Worm (Caenorhabditis elegans) whole organism, young adult: ENCODE measurements around the gene H43I07.4.

ENCODE experiments used
- B0019.2 ChIP-seq: fragments of 200-800 bp; sonication (Bioruptor generic); conservative IDR thresholded peaks from 2 replicates; pipeline ENCODE4 v1.3.6; 2022; ENCODE audit warnings: missing genetic modification reagents, missing genetic modification characterization, missing compliant biosample characterization
- B0336.3 ChIP-seq: fragments of 200-800 bp; sonication (Bioruptor generic); IDR thresholded peaks from 2 replicates; pipeline ENCODE4 v1.3.6; 2022; ENCODE audit warnings: missing genetic modification characterization, missing compliant biosample characterization
- C06A6.2 ChIP-seq: fragments of 200-800 bp; sonication (Bioruptor generic); conservative IDR thresholded peaks from 2 replicates; pipeline ENCODE4 v1.3.6; 2022; ENCODE audit warnings: missing genetic modification characterization, missing compliant biosample characterization
- C17E4.6 ChIP-seq: fragments of 200-800 bp; sonication (Bioruptor generic); IDR thresholded peaks from 2 replicates; pipeline ENCODE4 v1.3.6; 2022; ENCODE audit warnings: missing genetic modification reagents, missing genetic modification characterization, missing compliant biosample characterization
- K12H6.12 ChIP-seq: fragments of 200-800 bp; sonication (Bioruptor generic); optimal IDR thresholded peaks from 2 replicates; lab custom pipeline; 2018; ENCODE audit warnings: mild to moderate bottlenecking, missing genetic modification characterization, missing compliant biosample characterization
- Y56A3A.18 ChIP-seq: fragments of 200-800 bp; sonication (Bioruptor generic); IDR thresholded peaks from 2 replicates; pipeline ENCODE4 v1.3.6; 2022; ENCODE audit warnings: missing genetic modification reagents, missing genetic modification characterization, missing compliant biosample characterization
- Y95B8A.8 ChIP-seq: fragments of 200-800 bp; sonication (Bioruptor generic); IDR thresholded peaks from 2 replicates; pipeline ENCODE4 v1.3.6; 2022; ENCODE audit warnings: missing genetic modification reagents, missing genetic modification characterization, missing compliant biosample characterization
- akir-1 ChIP-seq: fragments of 200-800 bp; sonication (Bioruptor generic); optimal IDR thresholded peaks from 2 replicates; lab custom pipeline; 2018; ENCODE audit warnings: mild to moderate bottlenecking, missing genetic modification characterization, moderate library complexity, missing compliant biosample characterization
- athp-1 ChIP-seq: sonication (generic microtip); optimal IDR thresholded peaks from 2 replicates; lab custom pipeline; 2017; ENCODE audit warnings: mild to moderate bottlenecking, missing genetic modification characterization, missing compliant biosample characterization
- ccch-3 ChIP-seq: fragments of 200-800 bp; sonication (Bioruptor generic); optimal IDR thresholded peaks from 2 replicates; lab custom pipeline; 2018; ENCODE audit warnings: mild to moderate bottlenecking, missing genetic modification characterization, missing compliant biosample characterization
- cebp-2 ChIP-seq: fragments of 200-800 bp; sonication (Bioruptor generic); IDR thresholded peaks from 2 replicates; pipeline ENCODE4 v1.3.6; 2022; ENCODE audit warnings: missing genetic modification characterization, missing compliant biosample characterization
- ceh-100 ChIP-seq: fragments of 200-800 bp; sonication (Bioruptor generic); IDR thresholded peaks from 2 replicates; pipeline ENCODE4 v1.3.6; 2022; ENCODE audit warnings: missing genetic modification reagents, missing genetic modification characterization, missing compliant biosample characterization
- ceh-40 ChIP-seq: fragments of 200-800 bp; sonication (Bioruptor generic); IDR thresholded peaks from 2 replicates; pipeline ENCODE4 v1.3.6; 2022; ENCODE audit warnings: missing genetic modification characterization, missing compliant biosample characterization
- ceh-58 ChIP-seq: fragments of 200-800 bp; sonication (Bioruptor generic); IDR thresholded peaks from 2 replicates; pipeline ENCODE4 v1.3.6; 2022; ENCODE audit warnings: missing genetic modification characterization, missing compliant biosample characterization
- ceh-91 ChIP-seq: fragments of 200-800 bp; sonication (Bioruptor generic); IDR thresholded peaks from 2 replicates; pipeline ENCODE4 v1.3.6; 2022; ENCODE audit warnings: missing genetic modification reagents, missing genetic modification characterization, missing compliant biosample characterization
- dpl-1 ChIP-seq: fragments of 150-350 bp; optimal IDR thresholded peaks from 2 replicates; lab custom pipeline; 2014; ENCODE audit warnings: missing biosample characterization, missing genetic modification reagents, missing genetic modification characterization
- efl-1 ChIP-seq: fragments of 150-350 bp; optimal IDR thresholded peaks from 2 replicates; lab custom pipeline; 2014; ENCODE audit warnings: missing biosample characterization, missing genetic modification reagents, missing genetic modification characterization
- him-1 ChIP-seq: sonication (generic microtip); optimal IDR thresholded peaks from 2 replicates; lab custom pipeline; 2016; ENCODE audit warnings: missing genotype, missing genetic modification reagents, missing genetic modification characterization, missing compliant biosample characterization
- let-526 ChIP-seq: fragments of 200-800 bp; sonication (Bioruptor generic); IDR thresholded peaks from 2 replicates; pipeline ENCODE4 v1.3.6; 2022; ENCODE audit warnings: missing genetic modification reagents, missing genetic modification characterization, missing compliant biosample characterization
- let-607 ChIP-seq, 2 experiments: fragments of 200-800 bp in 1 of 2; sonication (Bioruptor generic) in 1 of 2; sonication (generic microtip) in 1 of 2; optimal IDR thresholded peaks; 2 replicates each; lab custom pipeline; 2016 to 2018; ENCODE audit warnings: mild to moderate bottlenecking in 2 of 2, missing compliant biosample characterization in 2 of 2, missing genetic modification characterization in 2 of 2, moderate library complexity in 2 of 2, missing genotype in 1 of 2
- lin-26 ChIP-seq: fragments of 200-800 bp; sonication (Bioruptor generic); IDR thresholded peaks from 2 replicates; pipeline ENCODE4 v1.3.6; 2022; ENCODE audit warnings: missing genetic modification reagents, missing genetic modification characterization, missing compliant biosample characterization
- lin-35 ChIP-seq, 3 experiments: fragments of 150-350 bp in 2 of 3; sonication (generic microtip) in 1 of 3; optimal IDR thresholded peaks; 2 replicates each; lab custom pipeline; 2014 to 2018; ENCODE audit warnings: missing biosample characterization in 3 of 3, missing genetic modification characterization in 3 of 3, missing genetic modification reagents in 3 of 3
- lin-40 ChIP-seq: sonication (generic microtip); optimal IDR thresholded peaks from 2 replicates; lab custom pipeline; 2016; ENCODE audit warnings: missing genetic modification characterization, mild to moderate bottlenecking, missing compliant biosample characterization, missing genotype, missing genetic modification reagents
- madf-10 ChIP-seq: sonication (generic microtip); optimal IDR thresholded peaks from 2 replicates; lab custom pipeline; 2016; ENCODE audit warnings: mild to moderate bottlenecking, missing genetic modification characterization, missing compliant biosample characterization
- madf-6 ChIP-seq: fragments of 200-800 bp; sonication (Bioruptor generic); IDR thresholded peaks from 2 replicates; pipeline ENCODE4 v1.3.6; 2022; ENCODE audit warnings: missing genetic modification reagents, missing genetic modification characterization, missing compliant biosample characterization
- mel-28 ChIP-seq: sonication (generic microtip); optimal IDR thresholded peaks from 2 replicates; lab custom pipeline; 2016; ENCODE audit warnings: borderline replicate concordance, mild to moderate bottlenecking, missing genetic modification characterization, missing compliant biosample characterization
- mes-4 ChIP-seq: sonication (generic microtip); optimal IDR thresholded peaks from 2 replicates; lab custom pipeline; 2016; ENCODE audit warnings: missing genotype, missing genetic modification characterization, missing compliant biosample characterization
- nhr-120 ChIP-seq: fragments of 200-800 bp; sonication (Bioruptor generic); IDR thresholded peaks from 2 replicates; pipeline ENCODE4 v1.3.6; 2022; ENCODE audit warnings: missing genetic modification characterization, missing compliant biosample characterization
- nhr-80 ChIP-seq: sonication (generic microtip); optimal IDR thresholded peaks from 2 replicates; lab custom pipeline; 2016; ENCODE audit warnings: missing genetic modification characterization, missing compliant biosample characterization
- pbrm-1 ChIP-seq: fragments of 200-800 bp; sonication (Bioruptor generic); IDR thresholded peaks from 2 replicates; pipeline ENCODE4 v1.3.6; 2022; ENCODE audit warnings: missing genetic modification reagents, missing genetic modification characterization, missing compliant biosample characterization
- pha-4 ChIP-seq: fragments of 150-350 bp; sonication (generic microtip); optimal IDR thresholded peaks from 2 replicates; lab custom pipeline; 2014; ENCODE audit warnings: missing biosample characterization, missing genetic modification reagents, missing genetic modification characterization
- rcor-1 ChIP-seq: fragments of 200-800 bp; sonication (Bioruptor generic); IDR thresholded peaks from 2 replicates; pipeline ENCODE4 v1.3.6; 2022; ENCODE audit warnings: missing genetic modification reagents, missing genetic modification characterization, missing compliant biosample characterization
- rpc-1 ChIP-seq, 2 experiments: fragments of 150-350 bp in 1 of 2; sonication (generic microtip) in 1 of 2; optimal IDR thresholded peaks; 2 replicates each; lab custom pipeline; 2014 to 2018; ENCODE audit warnings: missing biosample characterization in 1 of 2, missing genetic modification characterization in 1 of 2, missing genetic modification reagents in 1 of 2, missing genotype in 1 of 2
- snpc-1.1 ChIP-seq: sonication (generic microtip); optimal IDR thresholded peaks from 2 replicates; lab custom pipeline; 2017; ENCODE audit warnings: missing genetic modification characterization, mild to moderate bottlenecking, missing compliant biosample characterization, antibody characterized with exemption, moderate library complexity, missing genotype, missing genetic modification reagents; ENCODE audit not compliant: insufficient read depth
- snpc-1.3 ChIP-seq: sonication (generic microtip); optimal IDR thresholded peaks from 2 replicates; lab custom pipeline; 2017; ENCODE audit warnings: missing genetic modification characterization, mild to moderate bottlenecking, missing compliant biosample characterization, antibody characterized with exemption, moderate library complexity, missing genotype, missing genetic modification reagents; ENCODE audit not compliant: insufficient read depth
- snpc-3.4 ChIP-seq: sonication (generic microtip); optimal IDR thresholded peaks from 2 replicates; lab custom pipeline; 2017; ENCODE audit warnings: missing genetic modification characterization, mild to moderate bottlenecking, missing compliant biosample characterization, antibody characterized with exemption, moderate library complexity, missing genotype, missing genetic modification reagents
- tbp1 ChIP-seq: fragments of 200-800 bp; sonication (Bioruptor generic); optimal IDR thresholded peaks from 2 replicates; lab custom pipeline; 2018; ENCODE audit warnings: mild to moderate bottlenecking, missing genetic modification characterization, missing compliant biosample characterization
- tlf-1 ChIP-seq: fragments of 200-800 bp; sonication (Bioruptor generic); optimal IDR thresholded peaks from 2 replicates; lab custom pipeline; 2018; ENCODE audit warnings: mild to moderate bottlenecking, missing genetic modification characterization, missing compliant biosample characterization
- unc-130 ChIP-seq: sonication (generic microtip); optimal IDR thresholded peaks from 2 replicates; lab custom pipeline; 2016; ENCODE audit warnings: missing genetic modification reagents, missing genetic modification characterization, missing compliant biosample characterization
- zfh-2 ChIP-seq: fragments of 200-800 bp; sonication (Bioruptor generic); conservative IDR thresholded peaks from 2 replicates; pipeline ENCODE4 v1.3.6; 2022; ENCODE audit warnings: missing genetic modification reagents, missing genetic modification characterization, missing compliant biosample characterization
- zim-3 ChIP-seq: sonication (generic microtip); optimal IDR thresholded peaks from 2 replicates; lab custom pipeline; 2017; ENCODE audit warnings: mild to moderate bottlenecking, missing genetic modification characterization, moderate library complexity, missing compliant biosample characterization
- ztf-18 ChIP-seq: sonication (generic microtip); optimal IDR thresholded peaks from 2 replicates; lab custom pipeline; 2016; ENCODE audit warnings: missing genotype, mild to moderate bottlenecking, missing genetic modification characterization, missing compliant biosample characterization
- ztf-26 ChIP-seq: sonication (generic microtip); optimal IDR thresholded peaks from 2 replicates; lab custom pipeline; 2017; ENCODE audit warnings: missing genetic modification characterization, missing compliant biosample characterization

Gene H43I07.4

DNA sequence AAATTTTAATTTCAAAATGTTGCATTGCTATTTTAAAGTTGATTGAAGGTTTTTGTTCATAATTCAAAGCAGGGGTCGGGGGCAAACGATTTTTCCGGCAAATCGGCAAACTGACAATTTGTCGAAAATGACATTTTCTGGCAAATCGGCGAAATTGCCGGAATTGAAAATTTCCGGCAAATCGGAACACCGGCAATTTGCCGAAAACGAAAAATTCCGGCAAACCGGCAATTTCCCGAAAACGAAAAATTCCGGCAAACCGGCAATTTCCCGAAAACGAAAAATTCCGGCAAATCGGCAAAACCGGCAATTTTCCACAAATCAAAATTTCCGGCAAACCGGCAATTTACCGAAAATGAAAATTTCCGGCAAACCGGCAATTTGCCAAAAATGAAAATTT is 25.7 kb upstream of the H43I07.4 start (continued):
- TF ChIP-seq B0019.2 (GFP tag; lab: Robert Waterston, UW): no peak
- no peak for TF ChIP-seq C17E4.6 (GFP tag; lab: Robert Waterston, UW)
- TF ChIP-seq ceh-91: no peak
- peak; percentile 45 for TF ChIP-seq madf-6 (GFP tag; lab: Robert Waterston, UW)
- no peak for TF ChIP-seq akir-1 (GFP tag; lab: Kevin White, UChicago)

DNA sequence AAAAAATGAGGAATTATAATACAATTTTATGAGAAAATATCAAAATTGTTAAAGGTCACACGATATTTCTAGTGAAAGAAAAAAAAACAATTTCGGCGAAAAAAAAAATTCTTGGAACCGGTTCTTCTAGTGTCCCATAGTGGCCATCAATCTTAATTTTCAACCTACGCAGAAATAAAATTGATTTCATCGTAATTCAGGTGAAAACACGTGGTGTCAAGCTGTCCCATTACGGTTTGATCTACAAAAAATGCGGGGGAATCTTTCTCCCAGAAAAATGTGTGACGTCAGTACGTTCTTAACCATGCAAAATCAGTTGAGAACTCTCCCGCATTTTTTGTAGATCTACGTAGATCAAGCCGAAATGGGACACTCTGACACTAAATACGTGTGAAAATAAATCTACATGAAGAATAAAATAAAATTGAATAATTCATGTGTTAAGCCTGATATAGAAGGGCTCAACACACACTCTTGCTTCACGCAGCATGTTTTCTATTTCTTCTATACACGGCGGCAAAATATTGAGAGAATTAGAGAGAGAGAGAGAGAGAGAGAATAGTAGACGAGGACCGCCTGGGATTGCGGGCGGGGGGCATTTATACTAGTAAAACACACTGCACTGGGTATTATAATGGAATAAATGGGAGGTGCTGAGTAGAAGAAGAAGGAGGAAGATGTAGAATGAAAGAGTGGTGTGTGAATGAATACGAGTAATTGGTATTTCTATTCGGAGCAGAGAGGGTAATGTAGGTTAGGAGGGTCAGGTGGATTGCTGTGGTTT is 23.1 kb upstream of the H43I07.4 start:
- TF ChIP-seq madf-10 (tag; lab: Kevin White, UChicago) (no peak), lin-40 (peak; percentile 24), Y56A3A.18 (GFP tag; lab: Robert Waterston, UW) (no peak), unc-130 (GFP tag; lab: Kevin White, UChicago) (no peak), snpc-1.3 (tag; lab: Kevin White, UChicago) (no peak), K12H6.12 (tag; lab: Kevin White, UChicago) (no peak), ztf-26 (peak; percentile 66), lin-26 (GFP tag; lab: Robert Waterston, UW) (no peak), madf-6 (GFP tag; lab: Robert Waterston, UW) (no peak), snpc-1.1 (no peak), athp-1 (tag; lab: Kevin White, UChicago) (no peak), mes-4 (tag; lab: Kevin White, UChicago) (no peak), C06A6.2 (GFP tag; lab: Robert Waterston, UW) (no peak), mel-28 (tag; lab: Kevin White, UChicago) (no peak), nhr-120 (GFP tag; lab: Robert Waterston, UW) (no peak), tlf-1 (no peak), rcor-1 (GFP tag; lab: Robert Waterston, UW) (no peak), Y95B8A.8 (no peak), lin-35 (GFP tag; optimal IDR thresholded peaks at IDR 0.05; lab: Kevin White, UChicago) (peak in 1 of 3 experiments; percentile 20), pbrm-1 (GFP tag; lab: Robert Waterston, UW) (no peak), C17E4.6 (GFP tag; lab: Robert Waterston, UW) (no peak), pha-4 (tag; lab: Kevin White, UChicago) (no peak), ccch-3 (GFP tag; lab: Kevin White, UChicago) (no peak), him-1 (no peak), zim-3 (tag; lab: Kevin White, UChicago) (no peak)

DNA sequence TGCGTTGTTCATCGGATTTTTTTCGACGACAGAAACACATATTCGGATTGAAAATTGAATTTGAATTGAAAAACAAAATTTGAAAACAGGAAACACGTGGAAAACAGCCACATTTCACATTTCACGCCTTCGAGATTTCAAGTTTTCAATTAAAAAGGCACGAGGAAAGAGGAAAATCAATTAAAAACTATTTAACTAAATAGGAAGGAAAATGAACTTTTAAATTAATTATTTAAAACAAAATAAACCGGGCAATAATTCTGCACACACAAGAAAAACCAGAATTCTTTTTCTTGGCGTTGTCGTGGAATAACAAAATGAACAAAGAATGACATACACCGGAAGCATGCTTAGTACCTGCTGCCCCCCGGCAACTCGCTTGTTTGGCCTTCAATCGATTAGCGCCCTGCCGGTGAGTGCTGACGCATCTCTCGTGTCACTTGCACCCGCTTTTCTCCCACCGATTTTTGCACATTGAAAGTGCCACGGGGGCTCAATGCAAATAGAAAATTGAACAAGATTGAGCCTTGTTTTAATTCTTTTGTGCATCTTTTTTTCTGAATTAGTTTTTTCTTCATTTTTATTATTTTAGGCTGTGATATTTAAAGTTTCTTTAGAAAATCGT is 21.3 kb upstream of the H43I07.4 start, which contains the start of gene Y45G5AM.9:
Gene Y45G5AM.9 (minus strand): TSS at position 51 of the 625 bp plus-strand sequence.
- no peak for TF ChIP-seq cebp-2 (GFP tag; lab: Robert Waterston, UW)
- TF ChIP-seq ceh-40 (GFP tag; lab: Robert Waterston, UW): no peak
- peak; percentile 93 for TF ChIP-seq zfh-2 (GFP tag; lab: Robert Waterston, UW)
- peak; percentile 65 for TF ChIP-seq nhr-80
- peak; percentile 75 for TF ChIP-seq pbrm-1 (GFP tag; lab: Robert Waterston, UW)
- no peak for TF ChIP-seq let-526 (GFP tag; lab: Robert Waterston, UW)
- peak; percentile 10 for TF ChIP-seq snpc-3.4
- no peak for TF ChIP-seq madf-6 (GFP tag; lab: Robert Waterston, UW)
- TF ChIP-seq lin-35 (GFP tag; optimal IDR thresholded peaks at IDR 0.05; lab: Kevin White, UChicago): peak in 1 of 3 experiments; percentile 74
- TF ChIP-seq ceh-100: peak; percentile 41
- peak; percentile 12 for TF ChIP-seq dpl-1 (GFP tag; lab: Kevin White, UChicago)
- no peak for TF ChIP-seq ceh-58 (GFP tag; lab: Robert Waterston, UW)
- peak; percentile 25 for TF ChIP-seq tbp1
- TF ChIP-seq let-607 (tag; optimal IDR thresholded peaks at IDR 0.05; lab: Kevin White, UChicago): peak in 1 of 2 experiments; percentile 8
- TF ChIP-seq efl-1: peak; percentile 36
- TF ChIP-seq lin-40: peak; percentile 79
- peak; percentile 45; the same call in 1 of the 2 replicates for TF ChIP-seq B0336.3
- TF ChIP-seq ztf-18 (tag; lab: Kevin White, UChicago): peak; percentile 94
- no peak for TF ChIP-seq rpc-1 (optimal IDR thresholded peaks at IDR 0.05; lab: Kevin White, UChicago)
- no peak for TF ChIP-seq rpc-1 (tag; optimal IDR thresholded peaks at IDR 0.05; lab: Kevin White, UChicago)
